Fruit fly (Drosophila melanogaster) whole organism, embryonic: ENCODE data around the gene CG11811.

Experiments
- Atf-2 ChIP-seq: fragments of 200-800 bp; sonication (Bioruptor generic); optimal IDR thresholded peaks from 2 replicates; lab custom pipeline; 2016; ENCODE audit warnings: missing biosample characterization, missing genetic modification characterization
- CG10209 ChIP-seq: fragments of 200-800 bp; sonication (Bioruptor generic); optimal IDR thresholded peaks from 3 replicates; lab custom pipeline; 2017; ENCODE audit warnings: missing biosample characterization, mild to moderate bottlenecking, missing genetic modification characterization, missing genetic modification reagents
- CG11085 ChIP-seq: fragments of 200-800 bp; sonication (Bioruptor generic); IDR thresholded peaks from 2 replicates; pipeline ENCODE4 v1.3.6; 2022; ENCODE audit warnings: missing biosample characterization, missing genetic modification characterization
- CG11695 ChIP-seq: fragments of 200-800 bp; sonication (Bioruptor generic); IDR thresholded peaks from 3 replicates; pipeline ENCODE4 v1.3.6; 2022; ENCODE audit warnings: missing biosample characterization, missing genetic modification characterization
- CG12391 ChIP-seq: fragments of 200-800 bp; sonication (Bioruptor generic); optimal IDR thresholded peaks from 3 replicates; lab custom pipeline; 2018; ENCODE audit warnings: missing biosample characterization, mild to moderate bottlenecking, missing genetic modification characterization, moderate library complexity
- CG13424 ChIP-seq: fragments of 200-800 bp; sonication (Bioruptor generic); optimal IDR thresholded peaks from 2 replicates; lab custom pipeline; 2019; ENCODE audit warnings: missing biosample characterization, mild to moderate bottlenecking, missing genetic modification characterization, moderate library complexity
- CG14667 ChIP-seq: fragments of 200-800 bp; sonication (Bioruptor generic); IDR thresholded peaks from 2 replicates; pipeline ENCODE4 v1.3.6; 2022; ENCODE audit warnings: missing biosample characterization, missing genetic modification characterization
- CG17361 ChIP-seq: fragments of 200-800 bp; sonication (Bioruptor generic); IDR thresholded peaks from 3 replicates; pipeline ENCODE4 v1.3.6; 2022; ENCODE audit warnings: missing biosample characterization, missing genetic modification characterization
- CG17385 ChIP-seq: fragments of 200-800 bp; sonication (Bioruptor generic); optimal IDR thresholded peaks from 3 replicates; lab custom pipeline; 2018; ENCODE audit warnings: missing biosample characterization, mild to moderate bottlenecking, missing genetic modification characterization
- CG18599 ChIP-seq: fragments of 200-800 bp; sonication (Bioruptor generic); optimal IDR thresholded peaks from 3 replicates; lab custom pipeline; 2017; ENCODE audit warnings: missing biosample characterization, missing genetic modification characterization, mild to moderate bottlenecking, moderate library complexity, missing genetic modification reagents
- CG31224 ChIP-seq: fragments of 200-800 bp; sonication (Bioruptor generic); IDR thresholded peaks from 2 replicates; pipeline ENCODE4 v1.3.6; 2022; ENCODE audit warnings: missing biosample characterization, missing genetic modification characterization
- CG34376 ChIP-seq: fragments of 200-800 bp; sonication (Bioruptor generic); optimal IDR thresholded peaks from 2 replicates; lab custom pipeline; 2018; ENCODE audit warnings: missing biosample characterization, mild to moderate bottlenecking, missing genetic modification characterization
- CG3847 ChIP-seq: fragments of 200-800 bp; sonication (Bioruptor generic); IDR thresholded peaks from 2 replicates; pipeline ENCODE4 v1.3.6; 2022; ENCODE audit warnings: missing biosample characterization, missing genetic modification characterization
- CG5953 ChIP-seq: fragments of 200-800 bp; sonication (Bioruptor generic); IDR thresholded peaks from 2 replicates; pipeline ENCODE4 v1.3.6; 2022; ENCODE audit warnings: missing biosample characterization, missing genetic modification characterization
- CG6791 ChIP-seq: fragments of 200-800 bp; sonication (Bioruptor generic); IDR thresholded peaks from 3 replicates; pipeline ENCODE4 v1.3.6; 2022; ENCODE audit warnings: missing biosample characterization, missing genetic modification characterization; ENCODE audit not compliant: partially characterized antibody
- CG6813 ChIP-seq: fragments of 200-800 bp; sonication (Bioruptor generic); optimal IDR thresholded peaks from 2 replicates; lab custom pipeline; 2017; ENCODE audit warnings: missing biosample characterization, missing genetic modification characterization, mild to moderate bottlenecking, moderate library complexity, missing genetic modification reagents
- CG7372 ChIP-seq: fragments of 200-800 bp; sonication (Bioruptor generic); IDR thresholded peaks from 2 replicates; pipeline ENCODE4 v1.3.6; 2022; ENCODE audit warnings: missing biosample characterization, missing genetic modification characterization
- CG8924 ChIP-seq: fragments of 200-800 bp; optimal IDR thresholded peaks from 3 replicates; lab custom pipeline; 2019; ENCODE audit warnings: missing biosample characterization, mild to moderate bottlenecking, missing genetic modification characterization, moderate library complexity
- CG8944 ChIP-seq: fragments of 200-800 bp; sonication (Bioruptor generic); optimal IDR thresholded peaks from 3 replicates; lab custom pipeline; 2016; ENCODE audit warnings: missing biosample characterization, missing genetic modification characterization
- CHES-1-like ChIP-seq: fragments of 200-800 bp; sonication (Bioruptor generic); optimal IDR thresholded peaks from 2 replicates; lab custom pipeline; 2016; ENCODE audit warnings: missing biosample characterization, missing genetic modification characterization
- CoRest ChIP-seq: fragments of 200-800 bp; sonication (Bioruptor generic); optimal IDR thresholded peaks from 3 replicates; lab custom pipeline; 2018; ENCODE audit warnings: missing biosample characterization, mild to moderate bottlenecking, missing genetic modification characterization, moderate library complexity
- Drgx ChIP-seq: fragments of 200-800 bp; sonication (Bioruptor generic); IDR thresholded peaks from 2 replicates; pipeline ENCODE4 v1.3.6; 2022; ENCODE audit warnings: missing biosample characterization, missing genetic modification characterization
- E2f1 ChIP-seq: fragments of 200-800 bp; sonication (Bioruptor generic); IDR thresholded peaks from 2 replicates; pipeline ENCODE4 v1.3.6; 2022; ENCODE audit warnings: missing biosample characterization, missing genetic modification characterization
- Elba2 ChIP-seq: fragments of 200-800 bp; sonication (Bioruptor generic); optimal IDR thresholded peaks from 3 replicates; lab custom pipeline; 2016; ENCODE audit warnings: missing biosample characterization, missing genetic modification characterization
- Fer1 ChIP-seq: fragments of 200-800 bp; sonication (Bioruptor generic); optimal IDR thresholded peaks from 2 replicates; lab custom pipeline; 2017; ENCODE audit warnings: missing biosample characterization, mild to moderate bottlenecking, missing genetic modification characterization
- HLH4C ChIP-seq: fragments of 200-800 bp; sonication (Bioruptor generic); IDR thresholded peaks from 3 replicates; pipeline ENCODE4 v1.3.6; 2022; ENCODE audit warnings: missing biosample characterization, missing genetic modification characterization; ENCODE audit not compliant: partially characterized antibody
- Hsf ChIP-seq: fragments of 200-800 bp; sonication (Bioruptor generic); optimal IDR thresholded peaks from 3 replicates; lab custom pipeline; 2016; ENCODE audit warnings: missing biosample characterization, missing genetic modification characterization
- Mes4 ChIP-seq: fragments of 200-800 bp; sonication (Bioruptor generic); optimal IDR thresholded peaks from 2 replicates; lab custom pipeline; 2016; ENCODE audit warnings: missing biosample characterization, missing genetic modification characterization
- NK7.1 ChIP-seq: fragments of 200-800 bp; sonication (Bioruptor generic); optimal IDR thresholded peaks from 3 replicates; lab custom pipeline; 2016; ENCODE audit warnings: missing biosample characterization, missing genetic modification characterization
- Nf-YC ChIP-seq: fragments of 200-800 bp; optimal IDR thresholded peaks from 3 replicates; lab custom pipeline; 2019; ENCODE audit warnings: missing biosample characterization, mild to moderate bottlenecking, missing genetic modification characterization, moderate library complexity
- PHDP ChIP-seq: fragments of 200-800 bp; sonication (Bioruptor generic); optimal IDR thresholded peaks from 3 replicates; lab custom pipeline; 2018; ENCODE audit warnings: missing biosample characterization, mild to moderate bottlenecking, missing genetic modification characterization, moderate library complexity
- Pdp1 ChIP-seq, 2 experiments: fragments of 200-800 bp; sonication (Bioruptor generic); optimal IDR thresholded peaks; 3 replicates each; lab custom pipeline; 2016; ENCODE audit warnings: missing biosample characterization in 2 of 2, missing genetic modification characterization in 2 of 2, mild to moderate bottlenecking in 1 of 2, moderate library complexity in 1 of 2
- Rfx ChIP-seq: fragments of 200-800 bp; sonication (Bioruptor generic); IDR thresholded peaks from 2 replicates; pipeline ENCODE4 v1.3.6; 2022; ENCODE audit warnings: missing biosample characterization, missing genetic modification characterization
- Rx ChIP-seq: fragments of 200-800 bp; sonication (Bioruptor generic); IDR thresholded peaks from 2 replicates; pipeline ENCODE4 v1.3.6; 2022; ENCODE audit warnings: missing biosample characterization, missing genetic modification characterization
- Spps ChIP-seq: fragments of 200-800 bp; sonication (Bioruptor generic); optimal IDR thresholded peaks from 2 replicates; lab custom pipeline; 2018; ENCODE audit warnings: missing biosample characterization, mild to moderate bottlenecking, missing genetic modification characterization
- TFAM ChIP-seq: fragments of 200-800 bp; sonication (Bioruptor generic); optimal IDR thresholded peaks from 2 replicates; lab custom pipeline; 2017; ENCODE audit warnings: missing biosample characterization, missing genetic modification characterization, inconsistent platforms
- Xbp1 ChIP-seq: fragments of 200-800 bp; sonication (Bioruptor generic); optimal IDR thresholded peaks from 3 replicates; lab custom pipeline; 2016; ENCODE audit warnings: missing biosample characterization, mild to moderate bottlenecking, missing genetic modification characterization
- ash1 ChIP-seq: fragments of 200-800 bp; sonication (Bioruptor generic); optimal IDR thresholded peaks from 2 replicates; lab custom pipeline; 2018; ENCODE audit warnings: missing biosample characterization, mild to moderate bottlenecking, missing genetic modification characterization
- disco-r ChIP-seq: fragments of 200-800 bp; sonication (Bioruptor generic); optimal IDR thresholded peaks from 2 replicates; lab custom pipeline; 2016; ENCODE audit warnings: missing biosample characterization, missing genetic modification characterization
- dmrt11E ChIP-seq: fragments of 200-800 bp; sonication (Bioruptor generic); optimal IDR thresholded peaks from 3 replicates; lab custom pipeline; 2018; ENCODE audit warnings: missing biosample characterization, mild to moderate bottlenecking, missing genetic modification characterization, moderate library complexity
- maf-S ChIP-seq: fragments of 200-800 bp; sonication (Bioruptor generic); optimal IDR thresholded peaks from 2 replicates; lab custom pipeline; 2016; ENCODE audit warnings: missing biosample characterization, missing genetic modification characterization
- phol ChIP-seq: fragments of 200-800 bp; sonication (Bioruptor generic); optimal IDR thresholded peaks from 3 replicates; lab custom pipeline; 2018; ENCODE audit warnings: missing biosample characterization, mild to moderate bottlenecking, missing genetic modification characterization, moderate library complexity
- ro ChIP-seq: fragments of 200-800 bp; sonication (Bioruptor generic); IDR thresholded peaks from 2 replicates; pipeline ENCODE4 v1.3.6; 2022; ENCODE audit warnings: missing biosample characterization, missing genetic modification characterization
- sim ChIP-seq: fragments of 200-800 bp; sonication (Bioruptor generic); IDR thresholded peaks from 2 replicates; pipeline ENCODE4 v1.3.6; 2022; ENCODE audit warnings: missing biosample characterization, missing genetic modification characterization
- slp2 ChIP-seq: fragments of 200-800 bp; sonication (Bioruptor generic); optimal IDR thresholded peaks from 2 replicates; lab custom pipeline; 2016; ENCODE audit warnings: missing biosample characterization, missing genetic modification characterization
- ttk ChIP-seq: fragments of 200-800 bp; sonication (Bioruptor generic); IDR thresholded peaks from 2 replicates; pipeline ENCODE4 v2.1.2; 2022; ENCODE audit warnings: missing biosample characterization, missing genetic modification characterization
- tup ChIP-seq: fragments of 200-800 bp; sonication (Bioruptor generic); optimal IDR thresholded peaks from 2 replicates; lab custom pipeline; 2016; ENCODE audit warnings: missing biosample characterization, mild to moderate bottlenecking, missing genetic modification characterization, moderate library complexity
- wek ChIP-seq: fragments of 200-800 bp; sonication (Bioruptor generic); optimal IDR thresholded peaks from 3 replicates; lab custom pipeline; 2018; ENCODE audit warnings: missing biosample characterization, mild to moderate bottlenecking, missing genetic modification characterization, moderate library complexity
- wor ChIP-seq: fragments of 200-800 bp; sonication (Bioruptor generic); IDR thresholded peaks from 2 replicates; pipeline ENCODE4 v1.3.6; 2022; ENCODE audit warnings: missing biosample characterization, missing genetic modification characterization
- zen ChIP-seq: fragments of 200-800 bp; sonication (Bioruptor generic); optimal IDR thresholded peaks from 3 replicates; lab custom pipeline; 2018; ENCODE audit warnings: missing biosample characterization, mild to moderate bottlenecking, missing genetic modification characterization, moderate library complexity

The CG11811 gene

DNA sequence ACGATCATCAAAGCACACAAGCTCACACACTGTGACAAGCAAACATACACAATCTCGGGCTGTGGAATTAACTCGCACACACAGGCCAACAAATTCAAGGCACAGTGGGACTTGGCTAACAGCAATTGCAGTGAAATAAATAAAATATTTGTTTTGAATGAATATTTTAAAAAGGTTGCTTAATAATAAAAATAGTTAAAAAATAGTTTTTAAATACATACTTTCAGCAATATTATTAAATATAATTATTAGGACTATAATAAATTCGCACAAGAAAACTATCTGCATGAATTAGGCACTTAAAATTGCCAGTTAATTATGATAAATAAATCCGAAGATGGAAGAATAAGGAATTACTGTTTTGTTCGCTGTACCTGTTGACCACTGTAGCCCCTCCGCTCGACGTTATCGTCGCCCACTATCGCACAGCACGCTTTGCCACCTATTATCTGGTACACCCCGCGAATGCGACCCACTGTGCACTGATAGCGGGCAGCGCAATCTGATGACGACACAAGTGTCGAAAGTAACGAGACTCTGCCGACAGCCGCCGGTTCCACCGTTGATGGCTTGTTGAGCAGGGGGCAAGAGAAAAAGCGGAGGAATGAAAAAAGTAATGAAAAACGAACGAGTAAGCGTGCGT is 8.0 kb upstream of the CG11811 start (continued):
- TF ChIP-seq Fer1 (peak; percentile 99), CG14667 (GFP tag; lab: Robert Waterston, UW) (peak; percentile 94), CG31224 (peak; percentile 92), CG5953 (GFP tag; lab: Robert Waterston, UW) (peak; percentile 92), CoRest (tag; lab: Kevin White, UChicago) (peak; percentile 99), tup (GFP tag; lab: Kevin White, UChicago) (peak; percentile 86), CG3847 (peak; percentile 98), Hsf (GFP tag; lab: Kevin White, UChicago) (peak; percentile 93), Xbp1 (GFP tag; lab: Kevin White, UChicago) (peak; percentile 97), ash1 (GFP tag; lab: Kevin White, UChicago) (no peak), CG7372 (GFP tag; lab: Robert Waterston, UW) (peak; percentile 97), NK7.1 (GFP tag; lab: Kevin White, UChicago) (peak; percentile 3), Pdp1 (GFP tag; optimal IDR thresholded peaks at IDR 0.05; lab: Kevin White, UChicago) (peak; percentile 69 to 86), CG11085 (peak; percentile 94), Nf-YC (tag; lab: Kevin White, UChicago) (peak; percentile 93), zen (tag; lab: Kevin White, UChicago) (peak; percentile 91), Mes4 (peak; percentile 84), CG13424 (tag; lab: Kevin White, UChicago) (peak; percentile 99), CG10209 (peak; percentile 99), CG6791 (GFP tag; lab: Robert Waterston, UW) (0 out of 3 replicates have a peak, but pooled peaks have one; percentile 37), ro (GFP tag; lab: Robert Waterston, UW) (peak; percentile 92), Rx (GFP tag; lab: Robert Waterston, UW) (peak; percentile 88), Spps (peak; percentile 89), CG12391 (tag; lab: Kevin White, UChicago) (peak; percentile 99), Atf-2 (GFP tag; lab: Kevin White, UChicago) (peak; percentile 60), CG8944 (GFP tag; lab: Kevin White, UChicago) (peak; percentile 70), CG8924 (tag; lab: Kevin White, UChicago) (peak; percentile 99), sim (GFP tag; lab: Robert Waterston, UW) (peak; percentile 86), Rfx (GFP tag; lab: Robert Waterston, UW) (peak; percentile 97), dmrt11E (peak; percentile 96), HLH4C (GFP tag; lab: Robert Waterston, UW) (no peak), CHES-1-like (GFP tag; lab: Kevin White, UChicago) (peak; percentile 72), CG6813 (GFP tag; lab: Kevin White, UChicago) (peak; percentile 97), CG17361 (GFP tag; lab: Robert Waterston, UW) (peak; percentile 99), phol (tag; lab: Kevin White, UChicago) (peak; percentile 98), CG18599 (GFP tag; lab: Kevin White, UChicago) (peak; percentile 99), slp2 (GFP tag; lab: Kevin White, UChicago) (peak; percentile 36), PHDP (tag; lab: Kevin White, UChicago) (peak; percentile 98), ttk (GFP tag; lab: Robert Waterston, UW) (peak; percentile 96), maf-S (GFP tag; lab: Kevin White, UChicago) (peak; percentile 82), CG34376 (GFP tag; lab: Kevin White, UChicago) (peak; percentile 98), CG17385 (peak; percentile 97), disco-r (GFP tag; lab: Kevin White, UChicago) (peak; percentile 80), TFAM (GFP tag; lab: Kevin White, UChicago) (peak; percentile 77), CG11695 (peak; percentile 99), E2f1 (GFP tag; lab: Robert Waterston, UW) (peak; percentile 96), wor (GFP tag; lab: Robert Waterston, UW) (peak; percentile 96), Drgx (peak; percentile 95), wek (GFP tag; lab: Kevin White, UChicago) (peak; percentile 66), Elba2 (peak; percentile 37)
